Fruit fly (Drosophila melanogaster): Measurements from ENCODE around the gene spi.
A peak's percentile ranks its signal among the peaks of the same experiment; 100 is the strongest.

spi gene

dm6 chr2L:19582185-19582584 lies 5.1 kb upstream of the spi start, which contains the start of gene Hakai (continued):
- TF ChIP-seq Mad (GFP tag; optimal IDR thresholded peaks at IDR 0.05) (peak; percentile 49), CG30403 (GFP tag; optimal IDR thresholded peaks at IDR 0.05) (peak; percentile 77), CG11696 (GFP tag; IDR thresholded peaks at IDR 0.05) (no peak), CG30431 (GFP tag; optimal IDR thresholded peaks at IDR 0.05) (peak; percentile 18), Poxn (GFP tag; IDR thresholded peaks at IDR 0.05) (peak; percentile 36; the same call in 1 of the 2 replicates), zfh2 (GFP tag; optimal IDR thresholded peaks at IDR 0.05) (peak; percentile 67), zen2 (GFP tag; IDR thresholded peaks at IDR 0.05; ENCODE audit: partially characterized antibody) (no peak), CG10431 (GFP tag; optimal IDR thresholded peaks at IDR 0.05) (no peak), repo (GFP tag; optimal IDR thresholded peaks at IDR 0.05) (peak; percentile 77), Bteb2 (GFP tag; optimal IDR thresholded peaks at IDR 0.05) (peak; percentile 40), chn (GFP tag; optimal IDR thresholded peaks at IDR 0.05) (peak; percentile 54), CG6654 (GFP tag; optimal IDR thresholded peaks at IDR 0.05) (no peak), trh (GFP tag; optimal IDR thresholded peaks at IDR 0.05) (no peak), pnt (GFP tag; optimal IDR thresholded peaks at IDR 0.05) (peak; percentile 70), bab2 (GFP tag; optimal IDR thresholded peaks at IDR 0.05) (peak; percentile 72), Trl (optimal IDR thresholded peaks at IDR 0.05) (peak in 1 of 2 experiments; percentile 0), Trl (GFP tag; optimal IDR thresholded peaks at IDR 0.05) (peak; percentile 64), Nf-YB (GFP tag; optimal IDR thresholded peaks at IDR 0.05) (no peak), NC2β (GFP tag; optimal IDR thresholded peaks at IDR 0.05) (peak; percentile 41), CG2889 (GFP tag; IDR thresholded peaks at IDR 0.05) (0 out of 3 replicates have a peak, but pooled peaks have one; percentile 48), Mes4 (GFP tag; optimal IDR thresholded peaks at IDR 0.05) (peak; percentile 56), otp (GFP tag; IDR thresholded peaks at IDR 0.05) (no peak; the same call in 2 of the 3 replicates), CG8944 (GFP tag; optimal IDR thresholded peaks at IDR 0.05) (peak; percentile 56), ase (GFP tag; IDR thresholded peaks at IDR 0.05) (no peak), CG17612 (GFP tag; IDR thresholded peaks at IDR 0.05) (no peak), ap (GFP tag; IDR thresholded peaks at IDR 0.05) (no peak), run (tag; optimal IDR thresholded peaks at IDR 0.05) (no peak), CG12299 (tag; optimal IDR thresholded peaks at IDR 0.05) (no peak), Abd-B (GFP tag; optimal IDR thresholded peaks at IDR 0.05) (peak; percentile 31), sug (tag; optimal IDR thresholded peaks at IDR 0.05) (peak; percentile 63), twi (tag; optimal IDR thresholded peaks at IDR 0.05) (peak; percentile 32), Kr (GFP tag; optimal IDR thresholded peaks at IDR 0.05) (no peak), zfh1 (GFP tag; IDR thresholded peaks at IDR 0.05) (peak; percentile 68; the same call in 2 of the 3 replicates), danr (GFP tag; IDR thresholded peaks at IDR 0.05) (peak; percentile 43; the same call in 1 of the 2 replicates), ems (GFP tag; optimal IDR thresholded peaks at IDR 0.05) (peak; percentile 75), ac (GFP tag; optimal IDR thresholded peaks at IDR 0.05) (no peak), Lim3 (GFP tag; IDR thresholded peaks at IDR 0.05) (no peak), Taf1 (GFP tag; IDR thresholded peaks at IDR 0.05) (peak; percentile 11; the same call in 1 of the 2 replicates), Asciz (GFP tag; optimal IDR thresholded peaks at IDR 0.05) (no peak), pfk (GFP tag; optimal IDR thresholded peaks at IDR 0.05) (no peak), CG6854 (GFP tag; optimal IDR thresholded peaks at IDR 0.05) (no peak), dimm (GFP tag; IDR thresholded peaks at IDR 0.05) (no peak), ranshi (GFP tag; IDR thresholded peaks at IDR 0.05) (peak; percentile 82), onecut (GFP tag; IDR thresholded peaks at IDR 0.05) (peak; percentile 41; the same call in 1 of the 2 replicates), croc (GFP tag; conservative IDR thresholded peaks at IDR 0.05) (peak; percentile 46; the same call in 2 of the 3 replicates), Optix (GFP tag; IDR thresholded peaks at IDR 0.05) (peak; percentile 46; the same call in 1 of the 3 replicates), eve (GFP tag; optimal IDR thresholded peaks at IDR 0.05) (no peak), Atf-2 (GFP tag; optimal IDR thresholded peaks at IDR 0.05) (no peak), CG14441 (GFP tag; IDR thresholded peaks at IDR 0.05) (peak; percentile 58; the same call in 1 of the 2 replicates), br (optimal IDR thresholded peaks at IDR 0.05) (no peak), C15 (GFP tag; IDR thresholded peaks at IDR 0.05) (no peak), unpg (GFP tag; optimal IDR thresholded peaks at IDR 0.05) (peak; percentile 25), sens (GFP tag) (peak; percentile 92), Hr39 (optimal IDR thresholded peaks at IDR 0.05) (peak; percentile 100)
